Fruit fly (Drosophila melanogaster): ENCODE measurements around the gene olf413.

The olf413 gene

DNA sequence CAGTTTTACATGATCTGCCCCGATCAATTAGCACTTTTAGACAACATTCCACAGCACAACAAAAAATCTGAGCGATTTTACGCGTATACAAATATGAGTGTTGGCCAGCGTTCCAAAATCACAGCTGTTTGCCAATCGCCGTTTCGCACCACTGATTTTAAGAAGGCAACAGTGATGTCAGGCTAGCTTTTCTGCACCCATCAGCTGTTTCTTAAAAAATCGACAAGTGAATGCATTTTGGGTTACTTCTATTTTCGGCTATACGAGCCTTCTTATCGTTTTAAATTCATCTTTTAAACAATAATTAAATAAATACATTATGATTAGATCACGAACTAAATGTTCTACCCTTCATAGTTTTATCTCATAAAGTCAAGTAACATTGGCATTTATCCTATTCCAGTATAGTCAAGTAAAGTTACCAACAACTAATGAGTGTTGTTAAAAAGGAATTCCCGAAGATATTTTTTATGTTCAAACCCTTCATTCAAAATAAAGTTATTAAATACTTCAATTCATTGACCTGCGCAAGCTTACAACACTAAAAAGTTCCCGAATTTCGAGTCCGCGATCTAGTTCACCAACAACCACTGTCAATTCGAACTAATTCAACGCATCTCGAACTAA, 127.0 kb downstream of the olf413 start, which contains the start of the genes Rich and Ddx1 (continued):
- TF ChIP-seq CG3065 (GFP tag; optimal IDR thresholded peaks at IDR 0.05) (peak; percentile 35), ac (GFP tag; optimal IDR thresholded peaks at IDR 0.05) (no peak), Oli (tag; optimal IDR thresholded peaks at IDR 0.05) (peak; percentile 11), fu2 (GFP tag; optimal IDR thresholded peaks at IDR 0.05) (peak; percentile 17), Oaz (GFP tag; IDR thresholded peaks at IDR 0.05) (no peak), CG7556 (GFP tag; optimal IDR thresholded peaks at IDR 0.05) (peak; percentile 64), Ptx1 (GFP tag; IDR thresholded peaks at IDR 0.05) (peak; percentile 50), mam (GFP tag; optimal IDR thresholded peaks at IDR 0.05) (peak; percentile 33), B-H2 (GFP tag; optimal IDR thresholded peaks at IDR 0.05) (peak; percentile 1), Atf3 (GFP tag; optimal IDR thresholded peaks at IDR 0.05) (no peak), Max (GFP tag; optimal IDR thresholded peaks at IDR 0.05) (peak; percentile 65), Atf-2 (GFP tag; optimal IDR thresholded peaks at IDR 0.05) (no peak), BtbVII (GFP tag; optimal IDR thresholded peaks at IDR 0.05) (peak; percentile 41), tna (GFP tag; IDR thresholded peaks at IDR 0.05; ENCODE audit: partially characterized antibody) (no peak), Nf-YB (GFP tag; optimal IDR thresholded peaks at IDR 0.05) (peak; percentile 35), lbe (GFP tag; optimal IDR thresholded peaks at IDR 0.05) (peak; percentile 49), da (GFP tag; optimal IDR thresholded peaks at IDR 0.05) (no peak), CG6654 (GFP tag; optimal IDR thresholded peaks at IDR 0.05) (no peak), fd64A (GFP tag; optimal IDR thresholded peaks at IDR 0.05) (no peak), chif (GFP tag; optimal IDR thresholded peaks at IDR 0.05) (peak in 1 of 2 experiments; percentile 36), CG6854 (GFP tag; optimal IDR thresholded peaks at IDR 0.05) (no peak), Taf1 (GFP tag; IDR thresholded peaks at IDR 0.05) (no peak), Hr51 (GFP tag; optimal IDR thresholded peaks at IDR 0.05) (peak; percentile 27 to 47), CG14965 (GFP tag; optimal IDR thresholded peaks at IDR 0.05; ENCODE audit: borderline replicate concordance) (no peak), zfh2 (GFP tag; optimal IDR thresholded peaks at IDR 0.05) (peak; percentile 52), ftz-f1 (GFP tag; optimal IDR thresholded peaks at IDR 0.05) (no peak), Gug (GFP tag; IDR thresholded peaks at IDR 0.05) (no peak), schlank (tag; optimal IDR thresholded peaks at IDR 0.05) (no peak), Blimp-1 (GFP tag; optimal IDR thresholded peaks at IDR 0.05) (no peak), C15 (GFP tag; IDR thresholded peaks at IDR 0.05) (no peak), Meics (GFP tag; optimal IDR thresholded peaks at IDR 0.05) (peak; percentile 55), btn (GFP tag; optimal IDR thresholded peaks at IDR 0.05) (no peak), luna (GFP tag; optimal IDR thresholded peaks at IDR 0.05) (no peak), cwo (GFP tag; optimal IDR thresholded peaks at IDR 0.05) (peak; percentile 15), Six4 (GFP tag; optimal IDR thresholded peaks at IDR 0.05) (no peak), twi (tag; optimal IDR thresholded peaks at IDR 0.05) (peak; percentile 18), CG12236 (GFP tag; optimal IDR thresholded peaks at IDR 0.05) (no peak), trh (GFP tag; optimal IDR thresholded peaks at IDR 0.05) (no peak), CG18262 (tag; optimal IDR thresholded peaks at IDR 0.05) (peak; percentile 59), CG4360 (GFP tag; IDR thresholded peaks at IDR 0.05) (no peak), Hmx (GFP tag; optimal IDR thresholded peaks at IDR 0.05) (peak; percentile 9), CG7357 (GFP tag; IDR thresholded peaks at IDR 0.05) (no peak), gce (GFP tag; IDR thresholded peaks at IDR 0.05) (no peak), CG3163 (GFP tag; optimal IDR thresholded peaks at IDR 0.05) (no peak), sima (GFP tag; optimal IDR thresholded peaks at IDR 0.05) (no peak), TFAM (GFP tag; optimal IDR thresholded peaks at IDR 0.05) (no peak), CG7987 (GFP tag; optimal IDR thresholded peaks at IDR 0.05) (no peak), Hsf (GFP tag; optimal IDR thresholded peaks at IDR 0.05) (peak; percentile 57), CG31224 (GFP tag; IDR thresholded peaks at IDR 0.05) (no peak), CG43689 (GFP tag; IDR thresholded peaks at IDR 0.05) (no peak), Fer1 (GFP tag; optimal IDR thresholded peaks at IDR 0.05) (no peak)
